Worm (Caenorhabditis elegans) whole organism, L4 larva: ENCODE data around the gene clec-173.

Experiments
- D1046.2 ChIP-seq: fragments of 200-800 bp; sonication (Bioruptor generic); IDR thresholded peaks from 2 replicates; pipeline ENCODE4 v1.3.6; 2022; ENCODE audit warnings: missing genetic modification characterization, missing compliant biosample characterization
- F44E2.7 ChIP-seq: fragments of 200-800 bp; sonication (Bioruptor generic); IDR thresholded peaks from 2 replicates; pipeline ENCODE4 v2.1.2; 2022; ENCODE audit warnings: missing genetic modification characterization, missing compliant biosample characterization
- R02D3.7 ChIP-seq: fragments of 150-350 bp; sonication (generic microtip); optimal IDR thresholded peaks from 3 replicates; lab custom pipeline; 2014; ENCODE audit warnings: missing biosample characterization, missing genetic modification characterization
- Y5F2A.4 ChIP-seq: fragments of 200-800 bp; sonication (Bioruptor generic); optimal IDR thresholded peaks from 2 replicates; lab custom pipeline; 2018; ENCODE audit warnings: mild to moderate bottlenecking, missing genetic modification characterization, missing compliant biosample characterization
- Y75B8A.6 ChIP-seq: fragments of 200-800 bp; sonication (Bioruptor generic); IDR thresholded peaks from 2 replicates; pipeline ENCODE4 v1.3.6; 2022; ENCODE audit warnings: missing genetic modification reagents, missing genetic modification characterization, missing compliant biosample characterization
- ZK337.2 ChIP-seq: fragments of 200-800 bp; sonication (Bioruptor generic); IDR thresholded peaks from 2 replicates; pipeline ENCODE4 v1.3.6; 2022; ENCODE audit warnings: missing genetic modification reagents, missing genetic modification characterization, missing compliant biosample characterization
- aha-1 ChIP-seq: fragments of 150-350 bp; peaks from one replicate; lab custom pipeline; 2014; ENCODE audit warnings: missing biosample characterization, missing genetic modification characterization
- ceh-28 ChIP-seq: fragments of 150-350 bp; optimal IDR thresholded peaks from 2 replicates; lab custom pipeline; 2014; ENCODE audit warnings: missing biosample characterization, missing genetic modification reagents, missing genetic modification characterization
- ceh-44 ChIP-seq: fragments of 200-800 bp; sonication (Bioruptor generic); IDR thresholded peaks from 2 replicates; pipeline ENCODE4 v1.3.6; 2022; ENCODE audit warnings: missing genetic modification reagents, missing genetic modification characterization, missing compliant biosample characterization
- ctbp-1 ChIP-seq: fragments of 200-800 bp; sonication (Bioruptor generic); IDR thresholded peaks from 2 replicates; pipeline ENCODE4 v1.3.6; 2022; ENCODE audit warnings: missing genetic modification reagents, missing genetic modification characterization, missing compliant biosample characterization
- daf-12 ChIP-seq: fragments of 150-350 bp; optimal IDR thresholded peaks from 2 replicates; lab custom pipeline; 2014; ENCODE audit warnings: missing biosample characterization, missing genetic modification reagents, missing genetic modification characterization
- dmd-6 ChIP-seq: fragments of 200-800 bp; sonication (Bioruptor generic); IDR thresholded peaks from 2 replicates; pipeline ENCODE4 v1.3.6; 2022; ENCODE audit warnings: missing genetic modification reagents, missing genetic modification characterization, missing compliant biosample characterization
- dmd-8 ChIP-seq: fragments of 200-800 bp; sonication (Bioruptor generic); IDR thresholded peaks from 2 replicates; pipeline ENCODE4 v1.3.6; 2022; ENCODE audit warnings: missing genetic modification characterization, missing compliant biosample characterization
- dmd-9 ChIP-seq: fragments of 200-800 bp; sonication (Bioruptor generic); IDR thresholded peaks from 2 replicates; pipeline ENCODE4 v1.3.6; 2022; ENCODE audit warnings: missing genetic modification reagents, missing genetic modification characterization, missing compliant biosample characterization
- dpl-1 ChIP-seq: fragments of 150-350 bp; optimal IDR thresholded peaks from 2 replicates; lab custom pipeline; 2014; ENCODE audit warnings: missing biosample characterization, missing genetic modification reagents, missing genetic modification characterization
- dve-1 ChIP-seq: sonication (generic microtip); optimal IDR thresholded peaks from 2 replicates; lab custom pipeline; 2017; ENCODE audit warnings: antibody characterized with exemption, mild to moderate bottlenecking, missing genetic modification characterization, missing compliant biosample characterization; ENCODE audit not compliant: insufficient read depth
- egl-43 ChIP-seq: fragments of 200-800 bp; sonication (Bioruptor generic); IDR thresholded peaks from 2 replicates; pipeline ENCODE4 v1.3.6; 2022; ENCODE audit warnings: missing genetic modification reagents, missing genetic modification characterization, missing compliant biosample characterization
- fkh-10 ChIP-seq: fragments of 150-350 bp; optimal IDR thresholded peaks from 2 replicates; lab custom pipeline; 2014; ENCODE audit warnings: missing biosample characterization, missing genetic modification reagents, missing genetic modification characterization
- fos-1 ChIP-seq: fragments of 150-350 bp; optimal IDR thresholded peaks from 2 replicates; lab custom pipeline; 2014; ENCODE audit warnings: missing biosample characterization, missing genetic modification characterization
- hif-1 ChIP-seq, 2 experiments: sonication (generic microtip); optimal IDR thresholded peaks; 2 replicates each; lab custom pipeline; 2016 to 2017; ENCODE audit warnings: missing compliant biosample characterization in 2 of 2, missing genetic modification characterization in 2 of 2, missing genetic modification reagents in 2 of 2, missing genotype in 2 of 2, mild to moderate bottlenecking in 1 of 2
- jun-1 ChIP-seq: fragments of 150-350 bp; optimal IDR thresholded peaks from 2 replicates; lab custom pipeline; 2014; ENCODE audit warnings: missing biosample characterization, missing genetic modification reagents, missing genetic modification characterization
- lin-15B ChIP-seq: fragments of 150-350 bp; sonication (generic microtip); optimal IDR thresholded peaks from 3 replicates; lab custom pipeline; 2014; ENCODE audit warnings: missing biosample characterization, missing genetic modification characterization
- lin-29 ChIP-seq: fragments of 200-800 bp; sonication (Bioruptor generic); IDR thresholded peaks from 2 replicates; pipeline ENCODE4 v1.3.6; 2022; ENCODE audit warnings: missing genetic modification reagents, missing genetic modification characterization, missing compliant biosample characterization
- lin-39 ChIP-seq: fragments of 150-350 bp; optimal IDR thresholded peaks from 2 replicates; lab custom pipeline; 2014; ENCODE audit warnings: missing biosample characterization, missing genetic modification reagents, missing genetic modification characterization
- lir-3 ChIP-seq: sonication (generic microtip); optimal IDR thresholded peaks from 2 replicates; lab custom pipeline; 2016; ENCODE audit warnings: mild to moderate bottlenecking, missing genetic modification characterization, missing compliant biosample characterization
- lsy-2 ChIP-seq, 2 experiments: fragments of 150-350 bp in 1 of 2; sonication (generic microtip) in 1 of 2; optimal IDR thresholded peaks; 2 replicates each; lab custom pipeline; 2014 to 2017; ENCODE audit warnings: missing biosample characterization in 2 of 2, missing genetic modification characterization in 2 of 2
- mep-1 ChIP-seq: fragments of 150-350 bp; sonication (generic microtip); optimal IDR thresholded peaks from 3 replicates; lab custom pipeline; 2014; ENCODE audit warnings: missing biosample characterization, missing genetic modification characterization
- mes-2 ChIP-seq: sonication (generic microtip); optimal IDR thresholded peaks from 2 replicates; lab custom pipeline; 2016; ENCODE audit warnings: missing genotype, mild to moderate bottlenecking, missing genetic modification characterization, missing compliant biosample characterization; ENCODE audit not compliant: poor library complexity, severe bottlenecking
- mxl-2 ChIP-seq: fragments of 200-800 bp; sonication (Bioruptor generic); conservative IDR thresholded peaks from 2 replicates; pipeline ENCODE4 v1.3.6; 2022; ENCODE audit warnings: missing genetic modification reagents, missing genetic modification characterization, missing compliant biosample characterization
- nhr-11 ChIP-seq: fragments of 150-350 bp; optimal IDR thresholded peaks from 2 replicates; lab custom pipeline; 2014; ENCODE audit warnings: missing biosample characterization, missing genetic modification characterization
- nhr-28 ChIP-seq: fragments of 150-350 bp; optimal IDR thresholded peaks from 2 replicates; lab custom pipeline; 2014; ENCODE audit warnings: missing biosample characterization, missing genetic modification characterization
- nhr-6 ChIP-seq: fragments of 150-350 bp; optimal IDR thresholded peaks from 2 replicates; lab custom pipeline; 2014; ENCODE audit warnings: missing biosample characterization, missing genetic modification characterization
- pha-4 ChIP-seq, 2 experiments: fragments of 150-350 bp in 1 of 2; fragments of 200-800 bp in 1 of 2; sonication (Bioruptor generic) in 1 of 2; IDR thresholded peaks in 1 of 2; optimal IDR thresholded peaks in 1 of 2; 2 replicates each; pipeline versions ENCODE4 v1.3.6 to Lab custom; 2014 to 2022; ENCODE audit warnings: missing genetic modification characterization in 2 of 2, missing genetic modification reagents in 2 of 2, missing biosample characterization in 1 of 2, missing compliant biosample characterization in 1 of 2
- php-3 ChIP-seq: fragments of 200-800 bp; sonication (Bioruptor generic); IDR thresholded peaks from 2 replicates; pipeline ENCODE4 v1.3.6; 2022; ENCODE audit warnings: missing genetic modification reagents, missing genetic modification characterization, missing compliant biosample characterization
- sdz-12 ChIP-seq: fragments of 200-800 bp; sonication (Bioruptor generic); optimal IDR thresholded peaks from 2 replicates; lab custom pipeline; 2018; ENCODE audit warnings: mild to moderate bottlenecking, missing genetic modification characterization, missing compliant biosample characterization
- set-16 ChIP-seq: fragments of 200-800 bp; sonication (Bioruptor generic); IDR thresholded peaks from 2 replicates; pipeline ENCODE4 v1.3.6; 2022; ENCODE audit warnings: missing genetic modification reagents, missing genetic modification characterization, missing compliant biosample characterization
- tra-1 ChIP-seq: fragments of 200-800 bp; sonication (Bioruptor generic); IDR thresholded peaks from 2 replicates; pipeline ENCODE4 v1.3.6; 2022; ENCODE audit warnings: missing genetic modification reagents, missing genetic modification characterization, missing compliant biosample characterization
- unc-130 ChIP-seq: sonication (generic microtip); optimal IDR thresholded peaks from 2 replicates; lab custom pipeline; 2016; ENCODE audit warnings: missing genetic modification reagents, missing genetic modification characterization, missing compliant biosample characterization
- vab-7 ChIP-seq: fragments of 200-800 bp; sonication (Bioruptor generic); IDR thresholded peaks from 2 replicates; pipeline ENCODE4 v1.3.6; 2022; ENCODE audit warnings: missing genetic modification reagents, missing genetic modification characterization, missing compliant biosample characterization
- zag-1 ChIP-seq: fragments of 150-350 bp; optimal IDR thresholded peaks from 2 replicates; lab custom pipeline; 2014; ENCODE audit warnings: missing biosample characterization, missing genetic modification characterization
- zfp-3 ChIP-seq: fragments of 200-800 bp; sonication (Bioruptor generic); conservative IDR thresholded peaks from 2 replicates; pipeline ENCODE4 v1.3.6; 2022; ENCODE audit warnings: missing genetic modification reagents, missing genetic modification characterization, missing compliant biosample characterization
- zip-11 ChIP-seq: fragments of 200-800 bp; sonication (Bioruptor generic); IDR thresholded peaks from 2 replicates; pipeline ENCODE4 v1.3.6; 2022; ENCODE audit warnings: missing genetic modification characterization, missing compliant biosample characterization
- zip-2 ChIP-seq: fragments of 150-350 bp; optimal IDR thresholded peaks from 2 replicates; lab custom pipeline; 2014; ENCODE audit warnings: missing biosample characterization, missing genetic modification characterization

Gene clec-173

DNA sequence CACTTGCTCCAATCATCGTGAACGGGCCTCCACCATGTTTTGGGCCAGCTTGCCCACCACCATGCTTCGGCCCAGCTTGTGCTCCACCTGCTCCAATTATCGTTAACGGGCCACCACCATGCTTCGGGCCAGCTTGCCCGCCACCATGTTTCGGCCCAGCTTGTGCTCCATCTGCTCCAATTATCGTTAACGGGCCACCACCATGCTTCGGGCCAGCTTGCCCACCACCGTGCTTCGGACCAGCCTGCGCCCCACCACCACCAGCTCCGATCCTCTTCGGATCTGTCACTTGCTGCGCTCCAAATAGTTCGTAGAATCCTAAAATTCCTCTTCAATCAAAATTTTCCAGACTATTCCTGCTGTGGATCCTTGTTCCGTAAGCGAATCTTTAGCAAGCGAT, 31.7 kb upstream of the clec-173 start:
- no peak for TF ChIP-seq lin-29 (GFP tag; lab: Robert Waterston, UW)
- no peak for TF ChIP-seq jun-1
- TF ChIP-seq zip-2 (tag; lab: Kevin White, UChicago), result no peak
- no peak for TF ChIP-seq unc-130 (GFP tag; lab: Kevin White, UChicago)
- TF ChIP-seq zip-11, result no peak
- no peak for TF ChIP-seq fos-1 (tag; lab: Kevin White, UChicago)
- 0 out of 2 replicates have a peak, but pooled peaks have one; percentile 12 for TF ChIP-seq dmd-8 (GFP tag; lab: Robert Waterston, UW)
- peak; percentile 88 for TF ChIP-seq set-16 (GFP tag; lab: Robert Waterston, UW)
- no peak for TF ChIP-seq nhr-11 (tag; lab: Kevin White, UChicago)
- TF ChIP-seq ceh-44 (GFP tag; lab: Robert Waterston, UW), result no peak
- TF ChIP-seq R02D3.7, result no peak
- TF ChIP-seq tra-1 (GFP tag; lab: Robert Waterston, UW), result 0 out of 2 replicates have a peak, but pooled peaks have one; percentile 21
- TF ChIP-seq egl-43 (GFP tag; lab: Robert Waterston, UW), result 0 out of 2 replicates have a peak, but pooled peaks have one; percentile 17

DNA sequence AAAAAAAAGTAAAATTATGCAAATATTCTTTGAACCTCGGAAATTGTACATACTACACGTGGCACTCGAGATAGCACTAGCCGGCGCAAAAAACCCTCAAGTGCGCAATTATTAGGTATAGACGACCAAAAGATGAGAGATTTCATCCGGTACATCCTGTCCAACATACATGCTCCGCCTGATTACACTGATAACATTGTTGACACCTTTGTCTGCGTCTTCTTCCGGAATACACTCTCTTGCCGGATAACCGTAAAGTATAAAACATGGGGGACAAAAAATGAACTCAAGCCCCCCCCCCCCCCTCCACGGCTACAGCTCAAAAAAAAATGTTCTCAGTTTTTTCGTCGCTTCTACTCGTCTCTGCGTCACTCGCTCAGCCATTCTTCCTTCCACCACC, 30.8 kb upstream of the clec-173 start, which contains the start of gene W08E12.6:
Gene W08E12.6 (plus strand): TSS at position 301 of the 400 bp plus-strand sequence.
- TF ChIP-seq php-3 (no peak), set-16 (GFP tag; lab: Robert Waterston, UW) (0 out of 2 replicates have a peak, but pooled peaks have one; percentile 8), dpl-1 (GFP tag; lab: Kevin White, UChicago) (no peak)

DNA sequence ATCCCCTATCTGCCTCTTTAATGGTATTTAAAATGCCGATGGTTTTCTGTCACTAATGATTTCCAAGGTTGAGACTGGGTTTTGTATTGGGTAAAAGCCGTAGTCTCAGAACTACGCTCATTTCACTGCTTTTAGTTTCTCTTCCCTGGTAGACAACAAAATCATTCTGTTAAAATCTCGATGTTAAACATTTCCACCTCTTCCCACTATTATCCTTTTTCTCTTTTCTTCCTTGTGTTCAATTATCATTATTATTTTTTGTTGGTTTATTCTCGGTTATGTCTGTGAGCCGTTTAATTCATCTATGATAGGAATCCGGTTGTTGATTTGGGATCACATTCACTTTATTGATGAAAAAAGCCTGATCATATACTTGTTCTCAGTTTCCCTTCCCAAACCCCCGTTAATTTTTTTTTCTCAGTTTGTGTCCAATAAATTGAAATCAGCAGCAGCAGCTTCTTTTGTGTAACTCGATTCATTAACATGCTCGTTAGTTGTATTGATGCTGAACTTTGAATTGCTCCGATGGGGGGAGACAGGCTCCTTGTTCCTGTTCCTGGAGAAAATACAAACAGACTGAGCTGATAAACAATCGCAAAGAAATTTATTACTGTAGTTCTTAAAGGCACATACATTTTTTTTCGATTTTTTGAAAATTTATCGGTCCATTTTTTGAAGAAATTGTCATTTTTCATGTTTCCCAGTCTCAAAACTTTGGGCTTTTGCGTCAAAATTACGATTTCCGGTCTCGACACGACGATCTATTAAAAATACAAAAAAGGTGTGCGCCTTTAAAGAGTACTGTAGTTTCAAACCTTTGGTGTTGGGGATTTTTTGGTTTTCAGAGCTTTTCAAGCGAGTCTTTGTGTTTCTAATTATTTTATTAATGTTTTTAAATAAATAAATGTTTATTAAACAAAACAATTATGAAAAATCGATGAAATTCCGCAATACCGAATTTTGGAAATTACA, 29.4 kb upstream of the clec-173 start:
- TF ChIP-seq nhr-6 (tag; lab: Kevin White, UChicago), result no peak
- no peak for TF ChIP-seq nhr-28 (tag; lab: Kevin White, UChicago)
- no peak for TF ChIP-seq fkh-10 (GFP tag; lab: Kevin White, UChicago)
- no peak for TF ChIP-seq vab-7 (GFP tag; lab: Robert Waterston, UW)
- no peak for TF ChIP-seq zag-1 (tag; lab: Kevin White, UChicago)
- no peak for TF ChIP-seq daf-12 (tag; lab: Kevin White, UChicago)
- no peak for TF ChIP-seq Y75B8A.6 (GFP tag; lab: Robert Waterston, UW)
- TF ChIP-seq dmd-6 (GFP tag; lab: Robert Waterston, UW), result no peak
- TF ChIP-seq mxl-2 (GFP tag; lab: Robert Waterston, UW), result no peak
- no peak for TF ChIP-seq hif-1 (tag; optimal IDR thresholded peaks at IDR 0.05; lab: Kevin White, UChicago)
- 0 out of 2 replicates have a peak, but pooled peaks have one; percentile 20 for TF ChIP-seq zfp-3 (GFP tag; lab: Robert Waterston, UW)
- TF ChIP-seq lin-39 (tag; lab: Kevin White, UChicago), result no peak
- TF ChIP-seq ZK337.2, result no peak
- no peak for TF ChIP-seq zip-2 (tag; lab: Kevin White, UChicago)
- peak; percentile 86 for TF ChIP-seq aha-1 (tag; lab: Kevin White, UChicago)
- peak; percentile 46; the same call in 1 of the 2 replicates for TF ChIP-seq D1046.2 (GFP tag; lab: Robert Waterston, UW)
- peak; percentile 5 for TF ChIP-seq unc-130 (GFP tag; lab: Kevin White, UChicago)
- TF ChIP-seq Y5F2A.4, result peak; percentile 15
- peak; percentile 24 for TF ChIP-seq mes-2
- no peak for TF ChIP-seq ceh-44 (GFP tag; lab: Robert Waterston, UW)
- TF ChIP-seq ceh-28 (tag; lab: Kevin White, UChicago), result no peak
- TF ChIP-seq F44E2.7 (GFP tag; lab: Robert Waterston, UW), result no peak
- TF ChIP-seq php-3, result no peak
- no peak for TF ChIP-seq dmd-9 (GFP tag; lab: Robert Waterston, UW)
- TF ChIP-seq pha-4 (GFP tag; IDR thresholded peaks at IDR 0.05; lab: Robert Waterston, UW), result peak; percentile 27; the same call in 1 of the 2 replicates
- no peak for TF ChIP-seq pha-4 (tag; optimal IDR thresholded peaks at IDR 0.05; lab: Kevin White, UChicago)
- no peak for TF ChIP-seq dve-1 (tag; lab: Kevin White, UChicago)
- TF ChIP-seq mep-1 (tag; lab: Kevin White, UChicago), result no peak
- no peak for TF ChIP-seq lsy-2 (tag; optimal IDR thresholded peaks at IDR 0.05; lab: Kevin White, UChicago)
- TF ChIP-seq sdz-12 (GFP tag; lab: Kevin White, UChicago), result peak; percentile 10
- no peak for TF ChIP-seq egl-43 (GFP tag; lab: Robert Waterston, UW)
- TF ChIP-seq lin-15B, result no peak
- TF ChIP-seq ctbp-1, result 0 out of 2 replicates have a peak, but pooled peaks have one; percentile 8
- no peak for TF ChIP-seq lir-3 (tag; lab: Kevin White, UChicago)
- TF ChIP-seq R02D3.7, result no peak
